Fruit fly (Drosophila melanogaster): ENCODE results near the gene Sas-4.

dm6 chr3R:7200670-7201069 lies 49.5 kb downstream of the Sas-4 start, which contains the start of gene CG14609:
- TF ChIP-seq insv (optimal IDR thresholded peaks at IDR 0.05) = no peak
- no peak for TF ChIP-seq h (optimal IDR thresholded peaks at IDR 0.05)
- TF ChIP-seq Myc (optimal IDR thresholded peaks at IDR 0.05) = no peak

Measured in Kc167 (cell line).